Fruit fly (Drosophila melanogaster) Kc167 (cell line): ENCODE results near the gene CG6244.

Experiments
- h ChIP-seq: fragments of >200 bp; optimal IDR thresholded peaks from 3 replicates; lab custom pipeline; 2018; ENCODE audit warnings: missing external identifiers
- psq ChIP-seq: fragments of >200 bp; optimal IDR thresholded peaks from 2 replicates; lab custom pipeline; 2017; ENCODE audit warnings: missing external identifiers

DNA sequence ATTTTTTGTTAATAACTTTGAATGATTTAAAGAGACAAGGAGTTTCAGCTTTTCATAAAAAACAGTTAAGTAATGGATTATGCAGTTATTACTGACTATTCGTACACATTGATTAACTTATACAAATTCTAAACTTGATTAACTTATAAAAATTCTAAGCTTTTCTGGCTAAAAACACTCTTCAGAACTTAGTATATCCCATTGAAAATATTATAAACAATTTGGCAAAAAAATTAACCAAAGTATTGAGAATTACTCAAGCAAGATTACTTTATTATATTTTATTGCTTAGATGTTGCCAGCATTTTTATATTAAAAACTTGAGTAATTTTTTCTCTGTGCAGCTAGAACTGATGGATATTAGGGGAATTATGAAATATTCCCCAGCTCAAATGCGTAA is 30.7 kb upstream of the CG6244 start:
- no peak for TF ChIP-seq h (lab: Kevin White, UChicago)
- no peak for TF ChIP-seq psq
